Fruit fly (Drosophila melanogaster): ENCODE results near the gene CG11353.
A peak's percentile ranks its signal among the peaks of the same experiment; 100 is the strongest.

CG11353 gene

dm6 chr3L:4532841-4533619 is at the start of gene CG11353:
TSS of gene CG11353 (plus strand) at chr3L:4533170.
- peak; percentile 6 for TF ChIP-seq CG17801 (GFP tag; optimal IDR thresholded peaks at IDR 0.05; ENCODE audit: partially characterized antibody)

- TF ChIP-seq CG17801 (GFP tag; optimal IDR thresholded peaks at IDR 0.05; ENCODE audit: partially characterized antibody): no peak
These were observed 48.3 kb upstream of the CG11353 start for dm6 chr3L:4484623-4485022.

DNA sequence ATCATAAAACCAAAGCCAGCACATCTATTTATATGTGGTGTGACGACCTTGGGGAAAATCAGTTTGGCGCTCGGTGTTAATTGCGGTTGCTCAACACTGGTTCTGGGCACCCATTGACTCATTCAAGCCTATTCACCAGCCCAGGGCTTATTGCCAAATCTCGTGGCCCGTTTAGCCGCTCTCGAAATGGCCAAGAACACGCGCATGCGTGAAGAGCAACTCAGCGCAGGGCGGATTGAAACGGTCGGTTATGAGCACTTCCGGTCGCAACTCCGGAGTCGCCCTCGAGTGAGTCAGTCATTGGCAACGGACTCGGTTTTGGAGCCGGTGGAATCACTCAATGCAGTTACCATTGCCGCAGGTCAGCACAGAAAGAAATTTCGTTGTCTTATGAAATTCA is 43.5 kb upstream of the CG11353 start:
- TF ChIP-seq CG17801 (GFP tag; optimal IDR thresholded peaks at IDR 0.05; ENCODE audit: partially characterized antibody): no peak

- no peak for TF ChIP-seq CG17801 (GFP tag; optimal IDR thresholded peaks at IDR 0.05; ENCODE audit: partially characterized antibody)
These were observed 42.2 kb upstream of the CG11353 start, which contains the start of gene CG13722 for dm6 chr3L:4490702-4491243. TSS of gene CG13722 (minus strand) at chr3L:4490963.

- no peak for TF ChIP-seq CG17801 (GFP tag; optimal IDR thresholded peaks at IDR 0.05; ENCODE audit: partially characterized antibody)
These were observed 39.4 kb upstream of the CG11353 start for dm6 chr3L:4493609-4494008.

DNA sequence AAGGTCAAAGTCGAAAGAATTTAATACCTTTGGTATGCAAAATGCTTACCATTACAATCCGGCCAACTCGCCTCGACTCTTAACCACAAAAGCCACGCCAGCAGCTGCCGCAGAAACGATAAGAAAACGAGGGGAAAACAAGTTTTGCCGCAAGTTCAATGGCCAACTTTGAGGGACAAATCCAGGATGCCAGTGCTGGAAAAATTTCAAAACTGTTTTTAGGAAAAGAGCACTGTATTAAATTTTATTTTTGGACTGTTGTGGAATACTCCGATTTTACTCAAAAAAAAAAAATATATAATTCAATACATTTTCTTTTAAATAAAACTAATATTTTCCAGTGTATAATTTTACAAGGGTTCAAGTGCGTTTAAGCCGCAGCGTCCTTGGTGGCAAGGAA is 38.4 kb upstream of the CG11353 start:
- no peak for TF ChIP-seq CG17801 (GFP tag; optimal IDR thresholded peaks at IDR 0.05; ENCODE audit: partially characterized antibody)

DNA sequence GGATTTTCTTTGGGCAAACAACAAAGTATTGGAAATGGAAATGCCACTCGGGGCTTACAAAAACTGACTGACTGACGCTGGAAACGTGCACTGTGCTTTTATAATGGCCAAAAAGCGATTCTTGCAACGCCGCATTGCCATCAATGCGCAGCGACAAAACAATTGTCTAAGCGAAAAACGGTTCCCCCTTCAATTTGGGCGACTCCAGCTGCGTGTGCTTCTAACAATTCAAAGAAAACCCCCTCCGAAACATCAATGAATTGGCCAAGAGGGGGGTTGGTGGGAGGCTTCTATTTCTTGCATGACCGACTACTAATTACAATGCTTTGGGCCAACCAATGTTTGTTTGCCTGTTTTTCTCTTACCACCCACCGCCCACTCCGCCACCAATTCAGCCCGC is 35.3 kb upstream of the CG11353 start, which contains the start of gene CG13721:
TSS of gene CG13721 (minus strand) at position 101 of the 400 bp plus-strand sequence.
- TF ChIP-seq CG17801 (GFP tag; optimal IDR thresholded peaks at IDR 0.05; ENCODE audit: partially characterized antibody): no peak

DNA sequence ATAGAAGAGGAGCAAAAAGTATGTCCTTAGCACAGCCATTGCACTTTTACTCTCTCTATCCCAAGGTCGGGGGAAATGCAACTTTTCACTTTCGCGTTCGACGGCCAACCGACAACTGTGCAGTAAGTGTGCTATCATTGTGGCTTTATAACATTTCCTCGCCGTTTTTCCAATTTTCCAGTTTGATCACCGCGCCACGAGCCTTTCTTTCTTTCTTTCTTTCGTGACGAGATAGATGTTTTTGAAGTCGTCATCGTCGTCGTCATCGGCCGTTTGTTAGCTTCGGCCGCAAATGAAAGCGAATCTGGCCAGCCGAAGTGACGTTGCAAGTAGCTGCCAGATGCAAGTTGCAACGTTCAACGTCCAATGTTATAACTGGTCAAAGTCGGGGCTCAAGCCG is 32.6 kb upstream of the CG11353 start, which contains the start of gene CG13720:
TSS of gene CG13720 (minus strand) at position 101 of the 400 bp plus-strand sequence.
- no peak for TF ChIP-seq CG17801 (GFP tag; optimal IDR thresholded peaks at IDR 0.05; ENCODE audit: partially characterized antibody)

dm6 chr3L:4501406-4501805 is 31.6 kb upstream of the CG11353 start:
- TF ChIP-seq CG17801 (GFP tag; optimal IDR thresholded peaks at IDR 0.05; ENCODE audit: partially characterized antibody): no peak

DNA sequence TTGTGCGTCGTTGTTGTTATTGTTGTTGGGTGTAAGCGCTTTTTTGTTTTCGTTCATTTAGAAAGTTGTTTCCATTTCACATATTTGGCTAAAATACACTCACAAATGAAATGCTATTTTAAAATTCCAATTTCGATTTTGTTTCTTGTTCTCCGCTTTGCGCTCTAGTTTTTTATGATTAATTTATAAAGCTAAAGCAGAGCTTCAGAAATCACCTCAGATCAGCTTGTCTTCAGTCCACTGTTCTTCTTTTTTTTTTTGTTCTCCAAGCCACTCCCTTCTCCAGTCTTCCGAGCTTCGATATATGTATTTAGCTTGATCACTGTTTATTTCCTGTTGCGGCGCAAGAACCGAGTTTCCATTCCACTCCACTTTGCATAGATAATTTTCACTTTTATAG is 25.1 kb upstream of the CG11353 start:
- TF ChIP-seq CG17801 (GFP tag; optimal IDR thresholded peaks at IDR 0.05; ENCODE audit: partially characterized antibody): no peak

dm6 chr3L:4508307-4508706 is 24.7 kb upstream of the CG11353 start, which contains the start of gene NT1:
TSS of gene NT1 (minus strand) at chr3L:4508433.
- TF ChIP-seq CG17801 (GFP tag; optimal IDR thresholded peaks at IDR 0.05; ENCODE audit: partially characterized antibody): no peak

- no peak for TF ChIP-seq CG17801 (GFP tag; optimal IDR thresholded peaks at IDR 0.05; ENCODE audit: partially characterized antibody)
These were observed 24.0 kb upstream of the CG11353 start for dm6 chr3L:4508926-4509457.

dm6 chr3L:4510317-4510716 is 22.7 kb upstream of the CG11353 start:
- no peak for TF ChIP-seq CG17801 (GFP tag; optimal IDR thresholded peaks at IDR 0.05; ENCODE audit: partially characterized antibody)

dm6 chr3L:4516378-4516777 is 16.6 kb upstream of the CG11353 start:
- TF ChIP-seq CG17801 (GFP tag; optimal IDR thresholded peaks at IDR 0.05; ENCODE audit: partially characterized antibody): no peak

- TF ChIP-seq CG17801 (GFP tag; optimal IDR thresholded peaks at IDR 0.05; ENCODE audit: partially characterized antibody): no peak
These were observed 13.5 kb upstream of the CG11353 start for dm6 chr3L:4519417-4519931.

DNA sequence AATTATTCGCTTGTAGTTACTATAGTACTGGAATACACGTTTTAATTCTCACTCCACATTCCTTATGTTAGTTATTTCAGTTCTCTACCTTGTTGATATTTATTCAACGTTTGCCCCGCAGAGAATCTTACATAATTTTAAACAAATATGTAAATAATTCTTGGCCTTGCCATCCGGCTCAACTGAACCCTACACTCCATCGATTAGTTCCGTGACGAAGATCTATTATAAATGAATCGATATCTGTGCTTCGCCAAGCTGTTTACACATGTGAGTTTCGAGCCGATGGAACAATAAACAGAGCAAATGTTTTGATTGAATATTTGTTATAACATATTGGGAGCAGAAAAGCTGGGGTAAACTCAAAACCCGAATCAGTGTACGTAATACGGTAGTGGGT is 11.2 kb upstream of the CG11353 start:
- no peak for TF ChIP-seq CG17801 (GFP tag; optimal IDR thresholded peaks at IDR 0.05; ENCODE audit: partially characterized antibody)
